Fruit fly (Drosophila melanogaster) whole organism, adult: Measurements from ENCODE around the gene Hr4.

Experiments used
- CG14711 ChIP-seq: fragments of 200-800 bp; sonication (Bioruptor generic); optimal IDR thresholded peaks from 2 replicates; lab custom pipeline; 2018; ENCODE audit warnings: missing biosample characterization, mild to moderate bottlenecking, missing genetic modification characterization, moderate library complexity
- CG1620 ChIP-seq: fragments of 200-800 bp; sonication (Bioruptor generic); optimal IDR thresholded peaks from 2 replicates; lab custom pipeline; 2016; ENCODE audit warnings: missing biosample characterization, missing genetic modification characterization
- pad ChIP-seq: fragments of 200-800 bp; sonication (Bioruptor generic); optimal IDR thresholded peaks from 3 replicates; lab custom pipeline; 2017; ENCODE audit warnings: missing biosample characterization, missing genetic modification characterization, mild to moderate bottlenecking, moderate library complexity, missing genetic modification reagents

DNA sequence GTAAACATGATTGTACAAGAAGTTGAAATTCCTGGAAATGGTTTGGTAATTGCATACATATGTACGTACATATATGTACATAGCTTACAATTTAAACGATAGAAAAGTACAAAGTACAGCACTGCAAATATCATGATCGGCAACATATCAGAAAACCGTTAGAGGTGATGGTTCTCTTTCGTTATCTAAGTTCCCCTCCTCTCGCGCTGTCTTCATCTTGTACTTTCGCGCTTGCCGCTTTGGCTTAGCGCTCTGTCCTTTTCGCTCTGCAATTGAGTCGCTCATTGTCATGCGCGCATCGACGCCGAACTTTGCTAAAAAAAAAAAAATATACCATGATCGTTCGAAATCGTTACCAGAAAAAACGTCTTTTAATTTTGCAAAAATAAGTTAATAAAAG, 37.8 kb upstream of the Hr4 start:
- TF ChIP-seq CG14711: no peak
- no peak for TF ChIP-seq CG1620 (GFP tag; lab: Kevin White, UChicago)
- peak; percentile 97 for TF ChIP-seq pad (GFP tag; lab: Kevin White, UChicago)
